Fruit fly (Drosophila melanogaster): ENCODE results near the gene Aldh7A1.
A peak's percentile ranks its signal among the peaks of the same experiment; 100 is the strongest.

Aldh7A1 gene

DNA sequence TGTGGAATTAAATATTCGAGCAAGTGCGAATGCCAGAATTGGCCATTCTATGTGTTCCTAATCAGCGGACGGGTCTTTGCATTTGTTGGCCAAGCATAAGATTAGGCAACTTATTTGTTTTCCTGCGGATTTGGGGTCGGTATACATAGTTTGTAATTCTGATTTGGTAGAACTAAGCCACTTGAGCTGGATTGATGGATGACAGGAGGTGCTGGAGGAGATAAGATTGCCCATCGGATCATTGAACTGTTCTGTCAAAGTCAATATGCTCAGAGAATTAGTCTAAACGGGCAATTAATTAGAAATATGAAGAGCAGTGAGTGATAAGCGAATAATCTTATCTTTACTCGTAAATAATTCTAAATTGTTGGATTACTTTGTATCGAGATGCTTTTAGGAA is 20.7 kb upstream of the Aldh7A1 start:
- TF ChIP-seq svp (GFP tag) = peak; percentile 52
- no peak for TF ChIP-seq Sox14 (GFP tag; optimal IDR thresholded peaks at IDR 0.05)

DNA sequence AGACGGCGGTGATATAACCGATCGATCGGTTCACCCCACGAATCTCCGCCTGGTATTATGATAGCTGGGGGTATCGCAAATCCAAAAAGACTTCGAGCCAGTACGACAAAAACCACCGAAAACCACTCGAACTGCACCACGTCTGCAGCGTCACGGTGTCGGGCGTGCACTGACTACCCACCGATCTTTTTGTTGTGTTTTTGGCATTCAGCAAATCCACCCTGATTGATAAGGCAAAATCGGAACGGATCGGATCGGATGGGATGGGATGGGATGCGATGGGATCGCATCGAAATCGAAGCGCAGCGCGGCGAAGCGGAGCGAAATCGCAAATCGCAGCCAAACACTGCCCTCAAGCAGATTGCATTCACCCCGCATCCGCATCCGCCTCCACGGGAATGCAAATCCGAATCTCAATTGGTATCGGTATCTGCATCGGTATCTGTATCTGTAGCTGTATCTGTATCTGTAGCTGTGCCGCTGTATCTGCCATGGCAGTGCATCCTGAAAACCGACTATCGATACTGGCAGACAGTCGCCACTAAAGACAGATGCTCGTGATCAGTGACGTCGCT is 19.8 kb upstream of the Aldh7A1 start:
- TF ChIP-seq Ets21C (GFP tag; optimal IDR thresholded peaks at IDR 0.05) = no peak
- peak; percentile 40 for TF ChIP-seq vri (GFP tag; optimal IDR thresholded peaks at IDR 0.05)
- TF ChIP-seq svp (GFP tag) = peak; percentile 97

- TF ChIP-seq CG10631 (GFP tag; optimal IDR thresholded peaks at IDR 0.05) = no peak
- no peak for TF ChIP-seq cyc (GFP tag; optimal IDR thresholded peaks at IDR 0.05)
- no peak for TF ChIP-seq eg (GFP tag; IDR thresholded peaks at IDR 0.05)
- no peak for TF ChIP-seq Hr4 (GFP tag; optimal IDR thresholded peaks at IDR 0.05)
- no peak for TF ChIP-seq Sox15 (GFP tag; optimal IDR thresholded peaks at IDR 0.05)
- TF ChIP-seq CG34406 (GFP tag; optimal IDR thresholded peaks at IDR 0.05) = no peak
- TF ChIP-seq CG31627 (GFP tag; optimal IDR thresholded peaks at IDR 0.05) = no peak
- no peak for TF ChIP-seq fkh (GFP tag; optimal IDR thresholded peaks at IDR 0.05)
- TF ChIP-seq vri (GFP tag; optimal IDR thresholded peaks at IDR 0.05) = no peak
These were observed 12.0 kb upstream of the Aldh7A1 start, which contains the start of gene CG14089 for dm6 chr3L:19280700-19281099. Gene CG14089, minus strand, starts transcription at chr3L:19280800.

dm6 chr3L:19280283-19280682 is 11.6 kb upstream of the Aldh7A1 start:
- TF ChIP-seq Lpt (GFP tag; optimal IDR thresholded peaks at IDR 0.05) (no peak), CG6854 (GFP tag; optimal IDR thresholded peaks at IDR 0.05) (no peak), Eip75B (GFP tag; optimal IDR thresholded peaks at IDR 0.05) (no peak), Smox (GFP tag; optimal IDR thresholded peaks at IDR 0.05) (no peak), CG11294 (GFP tag; IDR thresholded peaks at IDR 0.05) (no peak), achi (GFP tag; optimal IDR thresholded peaks at IDR 0.05) (no peak), CG10669 (GFP tag; optimal IDR thresholded peaks at IDR 0.05) (no peak), ss (GFP tag; optimal IDR thresholded peaks at IDR 0.05) (no peak), CG7368 (GFP tag; optimal IDR thresholded peaks at IDR 0.05) (no peak), topi (GFP tag; optimal IDR thresholded peaks at IDR 0.05) (no peak), CG6808 (GFP tag; optimal IDR thresholded peaks at IDR 0.05) (no peak), Sox102F (GFP tag; optimal IDR thresholded peaks at IDR 0.05) (no peak), CG15336 (GFP tag; IDR thresholded peaks at IDR 0.05) (no peak), Hr38 (GFP tag; optimal IDR thresholded peaks at IDR 0.05) (no peak), CG1621 (tag; optimal IDR thresholded peaks at IDR 0.05) (no peak), CG8319 (GFP tag; optimal IDR thresholded peaks at IDR 0.05) (no peak), pdm3 (GFP tag; optimal IDR thresholded peaks at IDR 0.05) (no peak), Sox15 (GFP tag; optimal IDR thresholded peaks at IDR 0.05) (no peak), Met (GFP tag; optimal IDR thresholded peaks at IDR 0.05) (no peak), esn (GFP tag; optimal IDR thresholded peaks at IDR 0.05) (no peak)

dm6 chr3L:19275491-19275890 is 6.8 kb upstream of the Aldh7A1 start, which contains the start of gene CG14086:
Gene CG14086, plus strand, starts transcription at chr3L:19275791.
- no peak for TF ChIP-seq OdsH (GFP tag; optimal IDR thresholded peaks at IDR 0.05)
- no peak for TF ChIP-seq CG8119 (GFP tag; IDR thresholded peaks at IDR 0.05)
- TF ChIP-seq CG6792 (GFP tag; optimal IDR thresholded peaks at IDR 0.05) = no peak
- TF ChIP-seq Hr39 (GFP tag; optimal IDR thresholded peaks at IDR 0.05) = no peak
- TF ChIP-seq Lpt (GFP tag; optimal IDR thresholded peaks at IDR 0.05) = no peak
- TF ChIP-seq CG10669 (GFP tag; optimal IDR thresholded peaks at IDR 0.05) = no peak
- no peak for TF ChIP-seq CG8319 (GFP tag; optimal IDR thresholded peaks at IDR 0.05)
- TF ChIP-seq CG32006 (GFP tag; optimal IDR thresholded peaks at IDR 0.05) = no peak
- TF ChIP-seq CG7368 (GFP tag; optimal IDR thresholded peaks at IDR 0.05) = no peak
- TF ChIP-seq CG11294 (GFP tag; IDR thresholded peaks at IDR 0.05) = no peak
- TF ChIP-seq cyc (GFP tag; optimal IDR thresholded peaks at IDR 0.05) = no peak
- TF ChIP-seq Smox (GFP tag; optimal IDR thresholded peaks at IDR 0.05) = no peak
- no peak for TF ChIP-seq fd59A (GFP tag; optimal IDR thresholded peaks at IDR 0.05)
- no peak for TF ChIP-seq CG6276 (GFP tag; optimal IDR thresholded peaks at IDR 0.05)
- no peak for TF ChIP-seq ss (GFP tag; optimal IDR thresholded peaks at IDR 0.05)

Measured in whole organism, prepupa.